Fruit fly (Drosophila melanogaster): ENCODE results near the gene Gorab.

- no peak for TF ChIP-seq rgr (GFP tag; optimal IDR thresholded peaks at IDR 0.05)
- TF ChIP-seq Dfd (GFP tag; optimal IDR thresholded peaks at IDR 0.05), result peak; percentile 82
- TF ChIP-seq jim (GFP tag; optimal IDR thresholded peaks at IDR 0.05), result no peak
- TF ChIP-seq Jra (GFP tag; optimal IDR thresholded peaks at IDR 0.05), result no peak
- no peak for TF ChIP-seq usp (GFP tag; optimal IDR thresholded peaks at IDR 0.05)
- TF ChIP-seq sv (GFP tag; optimal IDR thresholded peaks at IDR 0.05), result no peak
- no peak for TF ChIP-seq Vsx2 (GFP tag; optimal IDR thresholded peaks at IDR 0.05; ENCODE audit: partially characterized antibody)
- no peak for TF ChIP-seq lola (GFP tag; optimal IDR thresholded peaks at IDR 0.05)
- no peak for TF ChIP-seq Sp1 (GFP tag; optimal IDR thresholded peaks at IDR 0.05)
- no peak for TF ChIP-seq h (GFP tag; optimal IDR thresholded peaks at IDR 0.05)
- no peak for TF ChIP-seq psq (GFP tag; optimal IDR thresholded peaks at IDR 0.05)
- TF ChIP-seq GATAd (GFP tag; optimal IDR thresholded peaks at IDR 0.05), result no peak
- no peak for TF ChIP-seq N (GFP tag; optimal IDR thresholded peaks at IDR 0.05)
- TF ChIP-seq tai (GFP tag; optimal IDR thresholded peaks at IDR 0.05), result no peak
Measured at dm6 chr3L:17445629-17446431, 17.2 kb upstream of the Gorab start.

All from whole organism, wandering third instar larva.